Fruit fly (Drosophila melanogaster): ENCODE measurements around the gene sun.
A peak's percentile ranks its signal among the peaks of the same experiment; 100 is the strongest.

The sun gene

DNA sequence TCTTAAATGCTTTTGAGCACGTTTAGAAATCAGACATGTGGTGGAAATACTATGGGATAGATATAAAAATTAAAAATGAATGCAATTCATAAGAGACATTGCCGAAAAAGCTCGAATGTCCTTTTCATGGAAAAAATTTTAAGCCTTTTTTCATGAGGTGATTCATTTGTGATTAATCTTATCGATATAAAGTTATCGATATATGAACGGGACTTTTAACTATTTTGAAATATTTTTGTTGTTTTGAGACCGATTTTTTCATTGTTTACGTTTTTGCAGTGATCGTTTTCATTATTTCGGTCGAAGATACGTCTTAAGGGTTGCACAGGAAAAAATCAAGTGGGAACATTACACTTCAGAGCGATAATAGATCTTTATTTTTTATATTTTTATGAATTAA, 10.3 kb upstream of the sun start, which contains the start of gene AlkB:
Gene AlkB (minus strand): TSS at position 101 of the 400 bp plus-strand sequence.
- no peak for TF ChIP-seq CG7101 (tag; optimal IDR thresholded peaks at IDR 0.05)
- TF ChIP-seq toe (GFP tag; optimal IDR thresholded peaks at IDR 0.05) = no peak
- no peak for TF ChIP-seq tj (GFP tag; optimal IDR thresholded peaks at IDR 0.05)
- no peak for TF ChIP-seq CG33017 (tag; optimal IDR thresholded peaks at IDR 0.05)
- TF ChIP-seq CG7045 (GFP tag; optimal IDR thresholded peaks at IDR 0.05) = no peak
- no peak for TF ChIP-seq kay (GFP tag; ENCODE audit: borderline replicate concordance)
- no peak for TF ChIP-seq Hr96 (GFP tag; optimal IDR thresholded peaks at IDR 0.05)
- no peak for TF ChIP-seq CG12768 (GFP tag; optimal IDR thresholded peaks at IDR 0.05)
- TF ChIP-seq Clk (GFP tag; optimal IDR thresholded peaks at IDR 0.05) = no peak
- no peak for TF ChIP-seq cic (GFP tag; optimal IDR thresholded peaks at IDR 0.05)
- no peak for TF ChIP-seq Mnt (GFP tag; optimal IDR thresholded peaks at IDR 0.05)
- TF ChIP-seq CG14711 (tag; optimal IDR thresholded peaks at IDR 0.05) = no peak
- TF ChIP-seq cnc (optimal IDR thresholded peaks at IDR 0.05) = no peak
- no peak for TF ChIP-seq Crg-1 (GFP tag; optimal IDR thresholded peaks at IDR 0.05)
- no peak for TF ChIP-seq ovo (GFP tag; optimal IDR thresholded peaks at IDR 0.05)
- TF ChIP-seq CG5204 (GFP tag; optimal IDR thresholded peaks at IDR 0.05) = no peak
- TF ChIP-seq CG11617 (GFP tag; optimal IDR thresholded peaks at IDR 0.05) = no peak

DNA sequence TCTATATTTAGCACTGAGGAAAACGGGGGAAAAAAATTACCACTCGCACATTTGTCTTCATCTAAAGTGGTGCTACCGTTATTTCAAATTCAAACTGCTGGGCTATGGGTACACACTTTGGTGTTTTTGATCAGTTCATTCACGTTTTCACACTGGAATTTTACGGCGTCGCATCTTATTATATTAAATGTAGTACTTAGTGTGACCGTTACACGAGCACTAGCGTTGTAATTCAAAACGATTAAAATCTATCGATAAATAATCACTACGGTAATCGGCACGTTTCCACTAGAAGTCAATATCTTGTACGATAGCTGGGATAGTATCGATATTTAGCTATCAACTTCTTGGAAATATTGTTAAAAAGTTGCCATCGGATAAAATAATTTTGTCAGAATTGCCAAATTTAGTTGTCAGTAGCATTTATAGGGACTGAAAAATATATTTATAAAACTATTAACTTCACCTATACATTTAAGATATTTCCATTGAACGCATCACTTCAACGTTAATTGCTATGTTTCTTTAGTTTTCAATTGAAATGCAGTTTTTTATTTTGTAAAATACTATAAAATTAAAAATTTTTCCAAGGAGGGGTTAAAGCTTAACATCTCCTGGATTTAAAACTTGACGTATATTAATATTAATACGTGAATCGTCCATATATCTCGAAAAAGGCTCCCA, 8.7 kb upstream of the sun start, which contains the start of the genes CG46440 and Myb:
Gene CG46440 (minus strand): TSS at position 223 of the 684 bp plus-strand sequence.
Gene Myb (minus strand): TSS at position 223 of the 684 bp plus-strand sequence.
- TF ChIP-seq kay (GFP tag; ENCODE audit: borderline replicate concordance) (no peak), pad (GFP tag; optimal IDR thresholded peaks at IDR 0.05) (peak; percentile 3), ovo (GFP tag; optimal IDR thresholded peaks at IDR 0.05) (no peak), Clk (GFP tag; optimal IDR thresholded peaks at IDR 0.05) (no peak), CG33017 (tag; optimal IDR thresholded peaks at IDR 0.05) (no peak), tj (GFP tag; optimal IDR thresholded peaks at IDR 0.05) (peak; percentile 3), CG1620 (GFP tag; optimal IDR thresholded peaks at IDR 0.05) (no peak), CG7101 (tag; optimal IDR thresholded peaks at IDR 0.05) (no peak), Mnt (GFP tag; optimal IDR thresholded peaks at IDR 0.05) (peak; percentile 31), CG7045 (GFP tag; optimal IDR thresholded peaks at IDR 0.05) (no peak), CG12768 (GFP tag; optimal IDR thresholded peaks at IDR 0.05) (no peak), CG14711 (tag; optimal IDR thresholded peaks at IDR 0.05) (peak; percentile 17), bab1 (GFP tag; optimal IDR thresholded peaks at IDR 0.05) (peak; percentile 17), Crg-1 (GFP tag; optimal IDR thresholded peaks at IDR 0.05) (no peak), toe (GFP tag; optimal IDR thresholded peaks at IDR 0.05) (no peak), Hr96 (GFP tag; optimal IDR thresholded peaks at IDR 0.05) (no peak), CG5204 (GFP tag; optimal IDR thresholded peaks at IDR 0.05) (no peak), CG11617 (GFP tag; optimal IDR thresholded peaks at IDR 0.05) (no peak), cnc (optimal IDR thresholded peaks at IDR 0.05) (no peak), cic (GFP tag; optimal IDR thresholded peaks at IDR 0.05) (no peak)

DNA sequence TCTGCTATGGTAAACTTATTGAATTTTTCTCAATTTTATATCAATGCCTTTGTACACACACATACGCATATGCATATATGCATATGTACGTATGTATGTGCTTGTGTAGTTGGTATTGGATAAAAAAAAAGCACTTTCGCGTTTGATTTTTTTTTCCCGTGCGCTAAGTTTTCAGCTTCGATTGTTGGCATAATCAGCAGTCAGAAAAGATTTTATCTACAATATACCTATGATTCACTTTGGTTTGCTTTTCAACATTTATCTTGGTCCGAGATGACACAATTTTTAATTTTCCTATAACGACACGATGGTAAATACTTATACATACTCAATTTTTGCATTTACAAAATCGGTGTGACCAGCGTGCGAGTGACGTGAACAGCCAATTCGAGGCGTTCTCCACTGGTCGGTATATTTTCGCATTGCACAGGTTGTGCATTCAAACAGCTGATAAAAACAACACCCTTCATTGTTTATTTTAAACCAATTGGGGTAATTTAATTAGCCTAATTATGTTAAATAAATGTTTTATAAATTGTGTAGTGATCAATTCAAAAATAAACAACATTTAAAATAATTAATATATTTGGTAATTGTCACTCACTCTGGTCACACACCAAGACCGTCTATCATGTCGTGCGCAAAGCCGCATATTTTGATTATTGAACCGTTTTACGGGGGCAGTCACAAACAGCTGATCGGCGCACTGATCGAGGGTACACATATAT, 3.9 kb upstream of the sun start, which contains the start of the genes UBL3 and CG15914:
Gene UBL3 (minus strand): TSS at position 361 of the 728 bp plus-strand sequence.
Gene CG15914 (plus strand): TSS at position 607 of the 728 bp plus-strand sequence.
- TF ChIP-seq CG1620 (GFP tag; optimal IDR thresholded peaks at IDR 0.05) = peak; percentile 48
- no peak for TF ChIP-seq Hr96 (GFP tag; optimal IDR thresholded peaks at IDR 0.05)
- TF ChIP-seq pad (GFP tag; optimal IDR thresholded peaks at IDR 0.05) = peak; percentile 49
- TF ChIP-seq CG12768 (GFP tag; optimal IDR thresholded peaks at IDR 0.05) = no peak
- TF ChIP-seq Crg-1 (GFP tag; optimal IDR thresholded peaks at IDR 0.05) = no peak
- TF ChIP-seq toe (GFP tag; optimal IDR thresholded peaks at IDR 0.05) = no peak
- TF ChIP-seq CG14711 (tag; optimal IDR thresholded peaks at IDR 0.05) = peak; percentile 37
- no peak for TF ChIP-seq Clk (GFP tag; optimal IDR thresholded peaks at IDR 0.05)
- peak; percentile 25 for TF ChIP-seq kay (GFP tag; ENCODE audit: borderline replicate concordance)
- TF ChIP-seq Mnt (GFP tag; optimal IDR thresholded peaks at IDR 0.05) = peak; percentile 70
- TF ChIP-seq cnc (optimal IDR thresholded peaks at IDR 0.05) = no peak
- no peak for TF ChIP-seq CG7045 (GFP tag; optimal IDR thresholded peaks at IDR 0.05)
- peak; percentile 53 for TF ChIP-seq tj (GFP tag; optimal IDR thresholded peaks at IDR 0.05)
- no peak for TF ChIP-seq CG5204 (GFP tag; optimal IDR thresholded peaks at IDR 0.05)
- TF ChIP-seq bab1 (GFP tag; optimal IDR thresholded peaks at IDR 0.05) = peak; percentile 45
- TF ChIP-seq CG7101 (tag; optimal IDR thresholded peaks at IDR 0.05) = peak; percentile 46
- peak; percentile 32 for TF ChIP-seq ovo (GFP tag; optimal IDR thresholded peaks at IDR 0.05)
- no peak for TF ChIP-seq cic (GFP tag; optimal IDR thresholded peaks at IDR 0.05)
- TF ChIP-seq CG33017 (tag; optimal IDR thresholded peaks at IDR 0.05) = no peak
- peak; percentile 20 for TF ChIP-seq CG11617 (GFP tag; optimal IDR thresholded peaks at IDR 0.05)

DNA sequence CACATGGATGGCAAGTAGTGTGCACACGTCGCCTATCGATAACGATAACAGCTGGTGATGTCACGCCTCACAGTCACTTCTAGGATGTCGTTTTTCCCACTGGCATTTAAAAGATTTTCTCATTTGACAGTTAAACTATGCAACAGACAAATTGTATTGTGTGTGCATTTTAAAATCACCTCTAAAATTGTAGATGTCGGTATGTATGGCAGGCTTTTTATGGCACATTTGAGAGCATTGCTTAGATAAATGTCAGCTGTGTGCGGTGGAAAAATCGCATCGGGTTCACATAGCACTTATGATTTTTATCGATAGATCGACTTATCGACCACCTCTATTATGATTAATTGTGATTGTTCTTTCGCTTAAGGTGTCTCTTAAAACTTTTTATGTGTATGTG, 4.9 kb downstream of the sun start, which contains the start of the genes ArgRS and CG8578:
Gene ArgRS (minus strand): TSS at position 7 of the 400 bp plus-strand sequence.
Gene CG8578 (plus strand): TSS at position 338 of the 400 bp plus-strand sequence.
- TF ChIP-seq tj (GFP tag; optimal IDR thresholded peaks at IDR 0.05) (no peak), CG11617 (GFP tag; optimal IDR thresholded peaks at IDR 0.05) (peak; percentile 70), CG14711 (tag; optimal IDR thresholded peaks at IDR 0.05) (peak; percentile 22), Mnt (GFP tag; optimal IDR thresholded peaks at IDR 0.05) (peak; percentile 88), Crg-1 (GFP tag; optimal IDR thresholded peaks at IDR 0.05) (no peak), Hr96 (GFP tag; optimal IDR thresholded peaks at IDR 0.05) (no peak), toe (GFP tag; optimal IDR thresholded peaks at IDR 0.05) (peak; percentile 79), pad (GFP tag; optimal IDR thresholded peaks at IDR 0.05) (peak; percentile 50), ovo (GFP tag; optimal IDR thresholded peaks at IDR 0.05) (no peak), kay (GFP tag; ENCODE audit: borderline replicate concordance) (no peak), CG12768 (GFP tag; optimal IDR thresholded peaks at IDR 0.05) (peak; percentile 11), CG1620 (GFP tag; optimal IDR thresholded peaks at IDR 0.05) (peak; percentile 73), bab1 (GFP tag; optimal IDR thresholded peaks at IDR 0.05) (peak; percentile 53), CG5204 (GFP tag; optimal IDR thresholded peaks at IDR 0.05) (no peak), cic (GFP tag; optimal IDR thresholded peaks at IDR 0.05) (peak; percentile 16), CG7101 (tag; optimal IDR thresholded peaks at IDR 0.05) (peak; percentile 51)

Data from whole organism, adult.